Worm (Caenorhabditis elegans) whole organism, young adult: ENCODE measurements around the gene srz-96.

Source experiments
- ceh-40 ChIP-seq: fragments of 200-800 bp; sonication (Bioruptor generic); IDR thresholded peaks from 2 replicates; pipeline ENCODE4 v1.3.6; 2022; ENCODE audit warnings: missing genetic modification characterization, missing compliant biosample characterization
- ceh-79 ChIP-seq: sonication (generic microtip); optimal IDR thresholded peaks from 2 replicates; lab custom pipeline; 2017; ENCODE audit warnings: mild to moderate bottlenecking, missing genetic modification characterization, missing compliant biosample characterization
- ets-4 ChIP-seq: fragments of 200-800 bp; sonication (Bioruptor generic); optimal IDR thresholded peaks from 2 replicates; lab custom pipeline; 2018; ENCODE audit warnings: mild to moderate bottlenecking, missing genetic modification characterization, missing compliant biosample characterization
- lin-54 ChIP-seq: fragments of 200-800 bp; sonication (Bioruptor generic); optimal IDR thresholded peaks from 2 replicates; lab custom pipeline; 2018; ENCODE audit warnings: mild to moderate bottlenecking, missing genetic modification characterization, missing compliant biosample characterization
- rec-8 ChIP-seq, 2 experiments: sonication (generic microtip); optimal IDR thresholded peaks; 2 replicates each; lab custom pipeline; 2016; ENCODE audit warnings: mild to moderate bottlenecking in 2 of 2, missing genetic modification characterization in 2 of 2, missing genetic modification reagents in 2 of 2, missing genotype in 2 of 2, missing biosample characterization in 1 of 2, missing compliant biosample characterization in 1 of 2, moderate library complexity in 1 of 2
- xnd-1 ChIP-seq: sonication (generic microtip); optimal IDR thresholded peaks from 2 replicates; lab custom pipeline; 2016; ENCODE audit warnings: missing genotype, missing genetic modification reagents, missing genetic modification characterization, missing compliant biosample characterization

- TF ChIP-seq rec-8 (tag; optimal IDR thresholded peaks at IDR 0.05; lab: Kevin White, UChicago) (no peak), xnd-1 (no peak), lin-54 (no peak), ets-4 (GFP tag; lab: Kevin White, UChicago) (no peak), ceh-79 (no peak), ceh-40 (GFP tag; lab: Robert Waterston, UW) (no peak)
These were observed 31.6 kb upstream of the srz-96 start, which contains the start of gene srz-66 for ce11 chrV:17167457-17167856.
